Fruit fly (Drosophila melanogaster) whole organism, embryonic: ENCODE results near the gene Ubc6.

Experiments
- BEAF-32 ChIP-seq: fragments of 200-800 bp; sonication (Bioruptor generic); optimal IDR thresholded peaks from 3 replicates; lab custom pipeline; 2017; ENCODE audit warnings: missing biosample characterization, missing genetic modification characterization, mild to moderate bottlenecking, moderate library complexity, missing genetic modification reagents
- CG1024 ChIP-seq: fragments of 200-800 bp; sonication (Bioruptor generic); IDR thresholded peaks from 2 replicates; pipeline ENCODE4 v1.3.6; 2022; ENCODE audit warnings: missing biosample characterization, missing genetic modification characterization
- CG10267 ChIP-seq: fragments of 200-800 bp; sonication (Bioruptor generic); optimal IDR thresholded peaks from 2 replicates; lab custom pipeline; 2018; ENCODE audit warnings: missing biosample characterization, mild to moderate bottlenecking, missing genetic modification characterization, moderate library complexity
- CG10959 ChIP-seq: fragments of 200-800 bp; sonication (Bioruptor generic); IDR thresholded peaks from 2 replicates; pipeline ENCODE4 v1.3.6; 2022; ENCODE audit warnings: missing biosample characterization, missing genetic modification characterization
- CG12219 ChIP-seq: fragments of 200-800 bp; sonication (Bioruptor generic); optimal IDR thresholded peaks from 3 replicates; lab custom pipeline; 2018; ENCODE audit warnings: missing biosample characterization, mild to moderate bottlenecking, missing genetic modification characterization
- CG14965 ChIP-seq: fragments of 200-800 bp; sonication (Bioruptor generic); optimal IDR thresholded peaks from 2 replicates; lab custom pipeline; 2016; ENCODE audit warnings: missing biosample characterization, missing genetic modification characterization, borderline replicate concordance
- CG16813 ChIP-seq: fragments of 200-800 bp; sonication (Bioruptor generic); IDR thresholded peaks from 3 replicates; pipeline ENCODE4 v1.3.6; 2022; ENCODE audit warnings: missing biosample characterization, missing genetic modification characterization; ENCODE audit not compliant: partially characterized antibody
- CG18262 ChIP-seq: fragments of 200-800 bp; optimal IDR thresholded peaks from 3 replicates; lab custom pipeline; 2019; ENCODE audit warnings: missing biosample characterization, mild to moderate bottlenecking, missing genetic modification characterization, moderate library complexity
- CG2199 ChIP-seq: fragments of 200-800 bp; sonication (Bioruptor generic); IDR thresholded peaks from 3 replicates; pipeline ENCODE4 v1.3.6; 2022; ENCODE audit warnings: missing biosample characterization, missing genetic modification characterization
- CG30403 ChIP-seq: fragments of 200-800 bp; sonication (Bioruptor generic); optimal IDR thresholded peaks from 3 replicates; lab custom pipeline; 2016; ENCODE audit warnings: missing biosample characterization, missing genetic modification characterization
- CG31224 ChIP-seq: fragments of 200-800 bp; sonication (Bioruptor generic); IDR thresholded peaks from 2 replicates; pipeline ENCODE4 v1.3.6; 2022; ENCODE audit warnings: missing biosample characterization, missing genetic modification characterization
- CG31388 ChIP-seq: fragments of 200-800 bp; sonication (Bioruptor generic); optimal IDR thresholded peaks from 2 replicates; lab custom pipeline; 2016; ENCODE audit warnings: missing biosample characterization, missing genetic modification characterization
- CG3995 ChIP-seq: fragments of 200-800 bp; sonication (Bioruptor generic); optimal IDR thresholded peaks from 3 replicates; lab custom pipeline; 2016; ENCODE audit warnings: missing biosample characterization, missing genetic modification characterization
- CG4360 ChIP-seq: fragments of 200-800 bp; sonication (Bioruptor generic); IDR thresholded peaks from 2 replicates; pipeline ENCODE4 v1.3.6; 2022; ENCODE audit warnings: missing biosample characterization, missing genetic modification characterization
- CG4424 ChIP-seq: fragments of 200-800 bp; sonication (Bioruptor generic); optimal IDR thresholded peaks from 3 replicates; lab custom pipeline; 2016; ENCODE audit warnings: missing biosample characterization, missing genetic modification characterization
- CG4617 ChIP-seq: fragments of 200-800 bp; sonication (Bioruptor generic); optimal IDR thresholded peaks from 3 replicates; lab custom pipeline; 2016; ENCODE audit warnings: missing biosample characterization, missing genetic modification characterization, borderline replicate concordance
- CG6854 ChIP-seq: fragments of 200-800 bp; sonication (Bioruptor generic); optimal IDR thresholded peaks from 3 replicates; lab custom pipeline; 2017; ENCODE audit warnings: missing biosample characterization, mild to moderate bottlenecking, missing genetic modification characterization
- CG7271 ChIP-seq: fragments of 200-800 bp; sonication (Bioruptor generic); optimal IDR thresholded peaks from 2 replicates; lab custom pipeline; 2018; ENCODE audit warnings: missing biosample characterization, mild to moderate bottlenecking, missing genetic modification characterization, moderate library complexity
- CG7786 ChIP-seq: fragments of 200-800 bp; sonication (Bioruptor generic); optimal IDR thresholded peaks from 2 replicates; lab custom pipeline; 2016; ENCODE audit warnings: missing biosample characterization, missing genetic modification characterization
- CG8944 ChIP-seq: fragments of 200-800 bp; sonication (Bioruptor generic); optimal IDR thresholded peaks from 3 replicates; lab custom pipeline; 2016; ENCODE audit warnings: missing biosample characterization, missing genetic modification characterization
- Dll ChIP-seq: fragments of 200-800 bp; sonication (Bioruptor generic); IDR thresholded peaks from 4 replicates; pipeline ENCODE4 v1.3.6; 2022; ENCODE audit warnings: missing biosample characterization, missing genetic modification characterization; ENCODE audit not compliant: partially characterized antibody
- Ets65A ChIP-seq: fragments of 200-800 bp; sonication (Bioruptor generic); peaks from one replicate; lab custom pipeline; 2016; ENCODE audit warnings: missing biosample characterization, missing genetic modification characterization
- Hr78 ChIP-seq, 2 experiments: fragments of 200-800 bp in 1 of 2; fragments of >200 bp in 1 of 2; sonication (Bioruptor generic) in 1 of 2; optimal IDR thresholded peaks; 2 replicates each; lab custom pipeline; 2017 to 2019; ENCODE audit warnings: missing biosample characterization in 2 of 2, missing genetic modification characterization in 2 of 2, mild to moderate bottlenecking in 1 of 2, moderate library complexity in 1 of 2
- Kr ChIP-seq: fragments of 200-800 bp; sonication (Bioruptor generic); optimal IDR thresholded peaks from 2 replicates; lab custom pipeline; 2017; ENCODE audit warnings: missing biosample characterization, mild to moderate bottlenecking, missing genetic modification characterization
- Lim3 ChIP-seq: fragments of 200-800 bp; sonication (Bioruptor generic); IDR thresholded peaks from 2 replicates; pipeline ENCODE4 v1.3.6; 2022; ENCODE audit warnings: missing biosample characterization, missing genetic modification characterization
- MESR4 ChIP-seq: fragments of 200-800 bp; sonication (Bioruptor generic); optimal IDR thresholded peaks from 2 replicates; lab custom pipeline; 2018; ENCODE audit warnings: missing biosample characterization, mild to moderate bottlenecking, missing genetic modification characterization, moderate library complexity
- Mad ChIP-seq: fragments of 200-800 bp; sonication (Bioruptor generic); optimal IDR thresholded peaks from 2 replicates; lab custom pipeline; 2016; ENCODE audit warnings: missing biosample characterization, missing genetic modification characterization
- Meics ChIP-seq: fragments of 200-800 bp; sonication (Bioruptor generic); optimal IDR thresholded peaks from 2 replicates; lab custom pipeline; 2017; ENCODE audit warnings: missing biosample characterization, mild to moderate bottlenecking, missing genetic modification characterization
- Ssrp ChIP-seq: fragments of 200-800 bp; sonication (Bioruptor generic); optimal IDR thresholded peaks from 2 replicates; lab custom pipeline; 2018; ENCODE audit warnings: missing biosample characterization, mild to moderate bottlenecking, missing genetic modification characterization, moderate library complexity
- Stat92E ChIP-seq, 3 experiments: fragments of >200 bp in 2 of 3; fragments of 200-800 bp in 1 of 3; sonication (Bioruptor generic) in 1 of 3; optimal IDR thresholded peaks; 2 replicates each; lab custom pipeline; 2017 to 2019; ENCODE audit warnings: missing biosample characterization in 3 of 3, missing genetic modification characterization in 3 of 3, mild to moderate bottlenecking in 1 of 3, moderate library complexity in 1 of 3
- Trl ChIP-seq, 3 experiments: fragments of >200 bp in 2 of 3; fragments of 200-800 bp in 1 of 3; sonication (Bioruptor generic) in 1 of 3; optimal IDR thresholded peaks; 2 replicates in 1 of 3; 3 replicates in 2 of 3; lab custom pipeline; 2016 to 2017; ENCODE audit warnings: missing biosample characterization in 1 of 3, missing genetic modification characterization in 1 of 3
- caup ChIP-seq: fragments of 200-800 bp; sonication (Bioruptor generic); optimal IDR thresholded peaks from 3 replicates; lab custom pipeline; 2017; ENCODE audit warnings: missing biosample characterization, mild to moderate bottlenecking, missing genetic modification characterization, moderate library complexity; ENCODE audit not compliant: severe bottlenecking
- crp ChIP-seq, 2 experiments: fragments of 200-800 bp; sonication (Bioruptor generic); optimal IDR thresholded peaks; 2 replicates in 1 of 2; 3 replicates in 1 of 2; lab custom pipeline; 2017; ENCODE audit warnings: missing biosample characterization in 2 of 2, missing genetic modification characterization in 2 of 2, mild to moderate bottlenecking in 1 of 2, moderate library complexity in 1 of 2
- da ChIP-seq: fragments of 200-800 bp; sonication (Bioruptor generic); optimal IDR thresholded peaks from 2 replicates; lab custom pipeline; 2016; ENCODE audit warnings: missing biosample characterization, missing genetic modification characterization
- danr ChIP-seq: fragments of 200-800 bp; sonication (Bioruptor generic); IDR thresholded peaks from 2 replicates; pipeline ENCODE4 v1.3.6; 2022; ENCODE audit warnings: missing biosample characterization, missing genetic modification characterization
- eve ChIP-seq, 2 experiments: fragments of >200 bp; optimal IDR thresholded peaks; 2 replicates each; lab custom pipeline; 2017; ENCODE audit warnings: missing biosample characterization in 2 of 2, missing genetic modification characterization in 2 of 2
- ewg ChIP-seq: fragments of 200-800 bp; sonication (Bioruptor generic); optimal IDR thresholded peaks from 3 replicates; lab custom pipeline; 2017; ENCODE audit warnings: mild to moderate bottlenecking, missing biosample characterization, missing genetic modification reagents, missing genetic modification characterization
- fru ChIP-seq: fragments of >200 bp; optimal IDR thresholded peaks from 2 replicates; lab custom pipeline; 2017
- gfzf ChIP-seq: fragments of 200-800 bp; sonication (Bioruptor generic); optimal IDR thresholded peaks from 2 replicates; lab custom pipeline; 2016; ENCODE audit warnings: missing biosample characterization, mild to moderate bottlenecking, missing genetic modification characterization, moderate library complexity
- h ChIP-seq: fragments of >200 bp; optimal IDR thresholded peaks from 2 replicates; lab custom pipeline; 2017
- hbn ChIP-seq: fragments of 200-800 bp; sonication (Bioruptor generic); IDR thresholded peaks from 2 replicates; pipeline ENCODE4 v1.3.6; 2022; ENCODE audit warnings: missing biosample characterization, missing genetic modification characterization; ENCODE audit not compliant: partially characterized antibody
- her ChIP-seq: fragments of 200-800 bp; sonication (Bioruptor generic); optimal IDR thresholded peaks from 2 replicates; lab custom pipeline; 2016; ENCODE audit warnings: missing biosample characterization, missing genetic modification characterization
- hkb ChIP-seq, 2 experiments: fragments of 200-800 bp in 1 of 2; fragments of >200 bp in 1 of 2; sonication (Bioruptor generic) in 1 of 2; IDR thresholded peaks in 1 of 2; optimal IDR thresholded peaks in 1 of 2; 2 replicates each; pipeline versions ENCODE4 v1.3.6 to Lab custom; 2017 to 2022; ENCODE audit warnings: missing biosample characterization in 1 of 2, missing genetic modification characterization in 1 of 2
- lilli ChIP-seq: fragments of 200-800 bp; sonication (Bioruptor generic); optimal IDR thresholded peaks from 3 replicates; lab custom pipeline; 2016; ENCODE audit warnings: missing biosample characterization, missing genetic modification characterization
- mam ChIP-seq: fragments of 200-800 bp; sonication (Bioruptor generic); optimal IDR thresholded peaks from 3 replicates; lab custom pipeline; 2016; ENCODE audit warnings: missing biosample characterization, missing genetic modification characterization
- twi ChIP-seq: fragments of 200-800 bp; optimal IDR thresholded peaks from 2 replicates; lab custom pipeline; 2019; ENCODE audit warnings: missing biosample characterization, mild to moderate bottlenecking, missing genetic modification characterization, moderate library complexity
- wek ChIP-seq: fragments of 200-800 bp; sonication (Bioruptor generic); optimal IDR thresholded peaks from 3 replicates; lab custom pipeline; 2018; ENCODE audit warnings: missing biosample characterization, mild to moderate bottlenecking, missing genetic modification characterization, moderate library complexity
- zfh2 ChIP-seq: fragments of 200-800 bp; sonication (Bioruptor generic); optimal IDR thresholded peaks from 2 replicates; lab custom pipeline; 2016; ENCODE audit warnings: missing biosample characterization, missing genetic modification characterization

Ubc6 gene

DNA sequence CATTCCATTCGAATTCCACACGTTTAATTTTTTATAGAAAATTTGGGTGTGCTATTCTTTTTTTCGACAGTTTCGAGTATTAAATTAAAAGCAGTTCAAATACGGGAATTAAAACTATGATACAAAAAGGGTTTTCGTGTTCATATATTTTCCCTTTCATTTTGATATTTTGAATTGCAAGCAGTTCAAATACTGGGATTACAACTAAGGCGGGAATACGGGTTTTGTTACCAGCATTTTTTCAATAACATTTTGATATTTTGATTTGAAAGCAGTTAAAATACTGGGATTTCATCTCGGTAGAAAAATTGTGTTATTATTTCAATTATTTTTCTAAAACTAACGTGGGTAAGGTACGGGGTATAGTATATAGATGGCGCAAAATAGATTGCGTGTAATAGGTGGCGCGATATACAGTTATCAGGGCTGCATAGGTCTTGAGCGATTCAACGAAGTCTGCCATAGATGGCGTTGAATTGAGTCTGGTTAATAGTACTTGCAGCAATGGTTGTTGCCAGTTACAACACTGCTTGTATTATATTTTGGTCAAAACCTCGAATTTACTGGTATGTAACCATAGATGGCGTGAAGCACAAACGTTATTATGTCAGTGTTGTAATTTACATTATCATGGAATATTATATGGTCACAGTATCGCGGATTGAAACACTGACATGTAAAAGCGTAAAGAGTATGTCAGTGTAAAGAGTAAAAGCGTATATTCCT lies 18.1 kb upstream of the Ubc6 start (continued):
- no peak for TF ChIP-seq twi (tag; lab: Kevin White, UChicago)
- no peak for TF ChIP-seq Kr (GFP tag; lab: Kevin White, UChicago)
- TF ChIP-seq Lim3 (GFP tag; lab: Robert Waterston, UW), result no peak
- no peak for TF ChIP-seq CG6854 (GFP tag; lab: Kevin White, UChicago)
- TF ChIP-seq CG7271 (tag; lab: Kevin White, UChicago), result no peak
- TF ChIP-seq CG31388 (GFP tag; lab: Kevin White, UChicago), result no peak
- no peak for TF ChIP-seq eve (GFP tag; optimal IDR thresholded peaks at IDR 0.05; lab: Kevin White, UChicago)
- TF ChIP-seq CG4360 (GFP tag; lab: Robert Waterston, UW), result no peak
- TF ChIP-seq fru (lab: Kevin White, UChicago), result no peak
- TF ChIP-seq CG16813, result peak; percentile 67
- TF ChIP-seq CG10267 (tag; lab: Kevin White, UChicago), result peak; percentile 64
- peak; percentile 71 for TF ChIP-seq CG14965 (GFP tag; lab: Kevin White, UChicago)
- peak; percentile 47 for TF ChIP-seq da (GFP tag; lab: Kevin White, UChicago)
- no peak for TF ChIP-seq crp (GFP tag; optimal IDR thresholded peaks at IDR 0.05; lab: Kevin White, UChicago)
- peak; percentile 63 for TF ChIP-seq mam (GFP tag; lab: Kevin White, UChicago)
- TF ChIP-seq MESR4 (GFP tag; lab: Kevin White, UChicago), result no peak
- peak; percentile 61 for TF ChIP-seq lilli (GFP tag; lab: Kevin White, UChicago)
- TF ChIP-seq CG31224 (GFP tag; lab: Robert Waterston, UW), result no peak
- peak; percentile 60; the same call in 1 of the 2 replicates for TF ChIP-seq CG10959 (GFP tag; lab: Robert Waterston, UW)
- peak; percentile 44 for TF ChIP-seq Mad
- TF ChIP-seq CG18262 (tag; lab: Kevin White, UChicago), result peak; percentile 3
- TF ChIP-seq zfh2, result peak; percentile 34
- TF ChIP-seq CG7786 (GFP tag; lab: Kevin White, UChicago), result peak; percentile 54
- peak; percentile 8 for TF ChIP-seq hkb (optimal IDR thresholded peaks at IDR 0.05; lab: Kevin White, UChicago)
- no peak for TF ChIP-seq hkb (GFP tag; IDR thresholded peaks at IDR 0.05; lab: Robert Waterston, UW)
- peak; percentile 34 for TF ChIP-seq gfzf (GFP tag; lab: Kevin White, UChicago)
- peak; percentile 73 for TF ChIP-seq CG30403 (GFP tag; lab: Kevin White, UChicago)
- TF ChIP-seq CG8944, result peak; percentile 73
- TF ChIP-seq Dll (GFP tag; lab: Robert Waterston, UW), result no peak
- TF ChIP-seq CG2199, result peak; percentile 85; the same call in 2 of the 3 replicates
- TF ChIP-seq h, result no peak
- TF ChIP-seq CG12219, result no peak
- no peak for TF ChIP-seq Stat92E (GFP tag; optimal IDR thresholded peaks at IDR 0.05; lab: Kevin White, UChicago)
- TF ChIP-seq CG3995 (GFP tag; lab: Kevin White, UChicago), result peak; percentile 84
- TF ChIP-seq CG4617, result no peak
- no peak for TF ChIP-seq hbn (GFP tag; lab: Robert Waterston, UW)
- TF ChIP-seq CG4424 (GFP tag; lab: Kevin White, UChicago), result peak; percentile 57
- no peak for TF ChIP-seq Meics
- TF ChIP-seq danr (GFP tag; lab: Robert Waterston, UW), result peak; percentile 8; the same call in 1 of the 2 replicates
- TF ChIP-seq BEAF-32 (GFP tag; lab: Kevin White, UChicago), result peak; percentile 7
- no peak for TF ChIP-seq Hr78 (GFP tag; optimal IDR thresholded peaks at IDR 0.05; lab: Kevin White, UChicago)
- TF ChIP-seq her, result peak; percentile 33
- no peak for TF ChIP-seq Ssrp (tag; lab: Kevin White, UChicago)
- no peak for TF ChIP-seq ewg
- no peak for TF ChIP-seq caup (GFP tag; lab: Kevin White, UChicago)
- peak; percentile 66 for TF ChIP-seq CG1024
- TF ChIP-seq Ets65A (GFP tag; lab: Kevin White, UChicago), result peak; percentile 96
- TF ChIP-seq Trl (optimal IDR thresholded peaks at IDR 0.05; lab: Kevin White, UChicago), result no peak
- TF ChIP-seq Trl (GFP tag; optimal IDR thresholded peaks at IDR 0.05; lab: Kevin White, UChicago), result peak; percentile 85
- no peak for TF ChIP-seq wek (GFP tag; lab: Kevin White, UChicago)
